Fruit fly (Drosophila melanogaster) whole organism, embryonic: ENCODE results near the gene CNMa.

ENCODE experiments used
- Asciz ChIP-seq: fragments of 200-800 bp; sonication (Bioruptor generic); optimal IDR thresholded peaks from 2 replicates; lab custom pipeline; 2017; ENCODE audit warnings: missing biosample characterization, mild to moderate bottlenecking, missing genetic modification characterization, missing genetic modification reagents
- Atf6 ChIP-seq: fragments of 200-800 bp; sonication (Bioruptor generic); IDR thresholded peaks from 2 replicates; pipeline ENCODE4 v1.3.6; 2022; ENCODE audit warnings: missing biosample characterization, missing genetic modification characterization
- Awh ChIP-seq: fragments of 200-800 bp; sonication (Bioruptor generic); IDR thresholded peaks from 2 replicates; pipeline ENCODE4, ENCODE4 v1.3.6; 2022; ENCODE audit warnings: missing biosample characterization, missing genetic modification characterization
- BtbVII ChIP-seq: fragments of 200-800 bp; sonication (Bioruptor generic); optimal IDR thresholded peaks from 3 replicates; lab custom pipeline; 2017; ENCODE audit warnings: missing biosample characterization, mild to moderate bottlenecking, missing genetic modification characterization
- CG10431 ChIP-seq: fragments of 200-800 bp; sonication (Bioruptor generic); optimal IDR thresholded peaks from 3 replicates; lab custom pipeline; 2018; ENCODE audit warnings: missing biosample characterization, mild to moderate bottlenecking, missing genetic modification characterization
- CG10959 ChIP-seq: fragments of 200-800 bp; sonication (Bioruptor generic); IDR thresholded peaks from 2 replicates; pipeline ENCODE4 v1.3.6; 2022; ENCODE audit warnings: missing biosample characterization, missing genetic modification characterization
- CG10979 ChIP-seq: fragments of 200-800 bp; sonication (Bioruptor generic); optimal IDR thresholded peaks from 2 replicates; lab custom pipeline; 2018; ENCODE audit warnings: missing biosample characterization, mild to moderate bottlenecking, missing genetic modification characterization, moderate library complexity
- CG11456 ChIP-seq: fragments of 200-800 bp; sonication (Bioruptor generic); IDR thresholded peaks from 3 replicates; pipeline ENCODE4 v1.3.6; 2022; ENCODE audit warnings: missing biosample characterization, missing genetic modification characterization
- CG11695 ChIP-seq: fragments of 200-800 bp; sonication (Bioruptor generic); IDR thresholded peaks from 3 replicates; pipeline ENCODE4 v1.3.6; 2022; ENCODE audit warnings: missing biosample characterization, missing genetic modification characterization
- CG11696 ChIP-seq: fragments of 200-800 bp; sonication (Bioruptor generic); IDR thresholded peaks from 2 replicates; pipeline ENCODE4 v1.3.6; 2022; ENCODE audit warnings: missing biosample characterization, missing genetic modification characterization
- CG11723 ChIP-seq: fragments of 200-800 bp; sonication (Bioruptor generic); optimal IDR thresholded peaks from 2 replicates; lab custom pipeline; 2017; ENCODE audit warnings: missing biosample characterization, mild to moderate bottlenecking, missing genetic modification characterization
- CG13296 ChIP-seq: fragments of 200-800 bp; sonication (Bioruptor generic); optimal IDR thresholded peaks from 3 replicates; lab custom pipeline; 2018; ENCODE audit warnings: missing biosample characterization, mild to moderate bottlenecking, missing genetic modification characterization
- CG13624 ChIP-seq: fragments of 200-800 bp; sonication (Bioruptor generic); optimal IDR thresholded peaks from 2 replicates; lab custom pipeline; 2016; ENCODE audit warnings: missing biosample characterization, missing genetic modification characterization
- CG14667 ChIP-seq: fragments of 200-800 bp; sonication (Bioruptor generic); IDR thresholded peaks from 2 replicates; pipeline ENCODE4 v1.3.6; 2022; ENCODE audit warnings: missing biosample characterization, missing genetic modification characterization
- CG14710 ChIP-seq: fragments of 200-800 bp; sonication (Bioruptor generic); optimal IDR thresholded peaks from 3 replicates; lab custom pipeline; 2019; ENCODE audit warnings: missing biosample characterization, mild to moderate bottlenecking, missing genetic modification characterization, moderate library complexity
- CG15601 ChIP-seq: fragments of 200-800 bp; sonication (Bioruptor generic); optimal IDR thresholded peaks from 3 replicates; lab custom pipeline; 2019; ENCODE audit warnings: missing biosample characterization, mild to moderate bottlenecking, missing genetic modification characterization, moderate library complexity
- CG1603 ChIP-seq: fragments of 200-800 bp; sonication (Bioruptor generic); optimal IDR thresholded peaks from 2 replicates; lab custom pipeline; 2019; ENCODE audit warnings: missing biosample characterization, mild to moderate bottlenecking, missing genetic modification characterization, moderate library complexity
- CG17328 ChIP-seq: fragments of 200-800 bp; sonication (Bioruptor generic); IDR thresholded peaks from 2 replicates; pipeline ENCODE4 v1.3.6; 2022; ENCODE audit warnings: missing biosample characterization, missing genetic modification characterization
- CG2875 ChIP-seq: fragments of 200-800 bp; sonication (Bioruptor generic); optimal IDR thresholded peaks from 2 replicates; lab custom pipeline; 2017; ENCODE audit warnings: missing biosample characterization, mild to moderate bottlenecking, missing genetic modification characterization, missing genetic modification reagents
- CG30403 ChIP-seq: fragments of 200-800 bp; sonication (Bioruptor generic); optimal IDR thresholded peaks from 3 replicates; lab custom pipeline; 2016; ENCODE audit warnings: missing biosample characterization, missing genetic modification characterization
- CG32767 ChIP-seq: fragments of 200-800 bp; sonication (Bioruptor generic); IDR thresholded peaks from 2 replicates; pipeline ENCODE4 v1.3.6; 2022; ENCODE audit warnings: missing biosample characterization, missing genetic modification characterization
- CG32772 ChIP-seq: fragments of 200-800 bp; sonication (Bioruptor generic); IDR thresholded peaks from 2 replicates; pipeline ENCODE4 v1.3.6; 2022; ENCODE audit warnings: missing biosample characterization, missing genetic modification characterization
- CG33557 ChIP-seq: fragments of 200-800 bp; sonication (Bioruptor generic); optimal IDR thresholded peaks from 2 replicates; lab custom pipeline; 2019; ENCODE audit warnings: missing biosample characterization, mild to moderate bottlenecking, missing genetic modification characterization, moderate library complexity
- CG3995 ChIP-seq: fragments of 200-800 bp; sonication (Bioruptor generic); optimal IDR thresholded peaks from 3 replicates; lab custom pipeline; 2016; ENCODE audit warnings: missing biosample characterization, missing genetic modification characterization
- CG6272 ChIP-seq: fragments of 200-800 bp; sonication (Bioruptor generic); IDR thresholded peaks from 2 replicates; pipeline ENCODE4 v1.3.6; 2022; ENCODE audit warnings: missing biosample characterization, missing genetic modification characterization
- CG8478 ChIP-seq: fragments of >200 bp; optimal IDR thresholded peaks from 2 replicates; lab custom pipeline; 2018
- CG8924 ChIP-seq: fragments of 200-800 bp; optimal IDR thresholded peaks from 3 replicates; lab custom pipeline; 2019; ENCODE audit warnings: missing biosample characterization, mild to moderate bottlenecking, missing genetic modification characterization, moderate library complexity
- CG9215 ChIP-seq: fragments of 200-800 bp; sonication (Bioruptor generic); IDR thresholded peaks from 2 replicates; pipeline ENCODE4 v1.3.6; 2022; ENCODE audit warnings: missing biosample characterization, missing genetic modification characterization
- D19A ChIP-seq: fragments of 200-800 bp; optimal IDR thresholded peaks from 3 replicates; lab custom pipeline; 2019; ENCODE audit warnings: missing biosample characterization, mild to moderate bottlenecking, missing genetic modification characterization, moderate library complexity
- Doc2 ChIP-seq: fragments of 200-800 bp; sonication (Bioruptor generic); IDR thresholded peaks from 2 replicates; pipeline ENCODE4 v1.3.6; 2022; ENCODE audit warnings: missing biosample characterization, missing genetic modification characterization
- Fer2 ChIP-seq: fragments of 200-800 bp; sonication (Bioruptor generic); optimal IDR thresholded peaks from 2 replicates; lab custom pipeline; 2018; ENCODE audit warnings: missing biosample characterization, mild to moderate bottlenecking, missing genetic modification characterization, moderate library complexity
- GATAe ChIP-seq: fragments of 200-800 bp; sonication (Bioruptor generic); conservative IDR thresholded peaks from 2 replicates; pipeline ENCODE4 v1.3.6; 2022; ENCODE audit warnings: missing biosample characterization, missing genetic modification characterization
- MESR4 ChIP-seq: fragments of 200-800 bp; sonication (Bioruptor generic); optimal IDR thresholded peaks from 2 replicates; lab custom pipeline; 2018; ENCODE audit warnings: missing biosample characterization, mild to moderate bottlenecking, missing genetic modification characterization, moderate library complexity
- Med ChIP-seq: fragments of 200-800 bp; sonication (Bioruptor generic); peaks from one replicate; lab custom pipeline; 2016; ENCODE audit warnings: missing biosample characterization, missing genetic modification characterization, mild to moderate bottlenecking, inconsistent platforms, moderate library complexity
- Myb ChIP-seq: fragments of 200-800 bp; sonication (Bioruptor generic); optimal IDR thresholded peaks from 2 replicates; lab custom pipeline; 2016; ENCODE audit warnings: missing biosample characterization, missing genetic modification characterization
- Nf-YB ChIP-seq: fragments of 200-800 bp; sonication (Bioruptor generic); optimal IDR thresholded peaks from 3 replicates; lab custom pipeline; 2019; ENCODE audit warnings: missing biosample characterization, mild to moderate bottlenecking, missing genetic modification characterization, moderate library complexity
- Oaz ChIP-seq: fragments of 200-800 bp; sonication (Bioruptor generic); IDR thresholded peaks from 2 replicates; pipeline ENCODE4 v1.3.6; 2022; ENCODE audit warnings: missing biosample characterization, missing genetic modification characterization
- Ptx1 ChIP-seq: fragments of 200-800 bp; sonication (Bioruptor generic); IDR thresholded peaks from 2 replicates; pipeline ENCODE4 v1.3.6; 2022; ENCODE audit warnings: missing biosample characterization, missing genetic modification characterization
- ash1 ChIP-seq: fragments of 200-800 bp; sonication (Bioruptor generic); optimal IDR thresholded peaks from 2 replicates; lab custom pipeline; 2018; ENCODE audit warnings: missing biosample characterization, mild to moderate bottlenecking, missing genetic modification characterization
- dmrt99B ChIP-seq: fragments of 200-800 bp; sonication (Bioruptor generic); optimal IDR thresholded peaks from 2 replicates; lab custom pipeline; 2018; ENCODE audit warnings: missing biosample characterization, mild to moderate bottlenecking, missing genetic modification characterization, moderate library complexity
- gcm2 ChIP-seq: fragments of 200-800 bp; sonication (Bioruptor generic); optimal IDR thresholded peaks from 2 replicates; lab custom pipeline; 2016; ENCODE audit warnings: missing biosample characterization, missing genetic modification characterization
- jigr1 ChIP-seq: fragments of 200-800 bp; sonication (Bioruptor generic); IDR thresholded peaks from 3 replicates; pipeline ENCODE4 v1.3.6; 2022; ENCODE audit warnings: missing biosample characterization, missing genetic modification characterization
- lola ChIP-seq, 3 experiments: fragments of >200 bp in 2 of 3; fragments of 200-800 bp in 1 of 3; sonication (Bioruptor generic) in 1 of 3; optimal IDR thresholded peaks; 2 replicates each; lab custom pipeline; 2017 to 2019; ENCODE audit warnings: missing biosample characterization in 3 of 3, missing genetic modification characterization in 3 of 3, mild to moderate bottlenecking in 1 of 3, moderate library complexity in 1 of 3
- pb ChIP-seq: fragments of 200-800 bp; sonication (Bioruptor generic); optimal IDR thresholded peaks from 3 replicates; lab custom pipeline; 2016; ENCODE audit warnings: missing biosample characterization, missing genetic modification characterization
- peb ChIP-seq: fragments of 200-800 bp; sonication (Bioruptor generic); IDR thresholded peaks from 2 replicates; pipeline ENCODE4 v1.3.6; 2022; ENCODE audit warnings: missing biosample characterization, missing genetic modification characterization
- prd ChIP-seq, 3 experiments: fragments of >200 bp in 2 of 3; fragments of 200-800 bp in 1 of 3; sonication (Bioruptor generic) in 1 of 3; optimal IDR thresholded peaks in 2 of 3; IDR thresholded peaks in 1 of 3; 2 replicates in 2 of 3; 3 replicates in 1 of 3; pipeline versions ENCODE4 v1.3.6 to Lab custom; 2017 to 2022; ENCODE audit warnings: missing biosample characterization in 1 of 3, missing genetic modification characterization in 1 of 3
- row ChIP-seq: fragments of 200-800 bp; sonication (Bioruptor generic); IDR thresholded peaks from 3 replicates; pipeline ENCODE4 v1.3.6; 2022; ENCODE audit warnings: missing biosample characterization, missing genetic modification characterization
- schlank ChIP-seq: fragments of 200-800 bp; sonication (Bioruptor generic); optimal IDR thresholded peaks from 2 replicates; lab custom pipeline; 2018; ENCODE audit warnings: missing biosample characterization, mild to moderate bottlenecking, missing genetic modification characterization
- tio ChIP-seq: fragments of 200-800 bp; sonication (Bioruptor generic); optimal IDR thresholded peaks from 2 replicates; lab custom pipeline; 2017; ENCODE audit warnings: missing biosample characterization, missing genetic modification characterization, inconsistent platforms
- zen2 ChIP-seq: fragments of 200-800 bp; sonication (Bioruptor generic); IDR thresholded peaks from 3 replicates; pipeline ENCODE4 v1.3.6; 2022; ENCODE audit warnings: missing biosample characterization, missing genetic modification characterization; ENCODE audit not compliant: partially characterized antibody
- zfh2 ChIP-seq: fragments of 200-800 bp; sonication (Bioruptor generic); optimal IDR thresholded peaks from 2 replicates; lab custom pipeline; 2016; ENCODE audit warnings: missing biosample characterization, missing genetic modification characterization

Gene CNMa

dm6 chr3L:1868841-1869240, 13.4 kb upstream of the CNMa start (continued):
- TF ChIP-seq CG8924 (tag; lab: Kevin White, UChicago) (no peak), CG11696 (GFP tag; lab: Robert Waterston, UW) (no peak), pb (GFP tag; lab: Kevin White, UChicago) (no peak), prd (optimal IDR thresholded peaks at IDR 0.05; lab: Kevin White, UChicago) (no peak), prd (GFP tag; IDR thresholded peaks at IDR 0.05; lab: Robert Waterston, UW) (peak; percentile 56; the same call in 1 of the 3 replicates), CG14667 (GFP tag; lab: Robert Waterston, UW) (peak; percentile 26; the same call in 1 of the 2 replicates), dmrt99B (tag; lab: Kevin White, UChicago) (peak; percentile 67), CG14710 (tag; lab: Kevin White, UChicago) (no peak), Asciz (GFP tag; lab: Kevin White, UChicago) (peak; percentile 36), CG10979 (tag; lab: Kevin White, UChicago) (peak; percentile 13), Awh (GFP tag; lab: Robert Waterston, UW) (peak; percentile 60; the same call in 1 of the 2 replicates), Atf6 (GFP tag; lab: Robert Waterston, UW) (no peak), CG6272 (GFP tag; lab: Robert Waterston, UW) (no peak), MESR4 (no peak), Doc2 (GFP tag; lab: Robert Waterston, UW) (no peak), Myb (GFP tag; lab: Kevin White, UChicago) (no peak), CG11695 (GFP tag; lab: Robert Waterston, UW) (peak; percentile 93), zfh2 (GFP tag; lab: Kevin White, UChicago) (no peak), CG13624 (no peak), CG32772 (peak; percentile 54), Ptx1 (peak; percentile 47), jigr1 (GFP tag; lab: Robert Waterston, UW) (no peak), zen2 (GFP tag; lab: Robert Waterston, UW) (no peak), gcm2 (GFP tag; lab: Kevin White, UChicago) (no peak), CG3995 (GFP tag; lab: Kevin White, UChicago) (no peak), CG32767 (GFP tag; lab: Robert Waterston, UW) (no peak), Nf-YB (GFP tag; lab: Kevin White, UChicago) (no peak), CG17328 (GFP tag; lab: Robert Waterston, UW) (no peak), Fer2 (tag; lab: Kevin White, UChicago) (no peak), Med (GFP tag; lab: Kevin White, UChicago) (peak; percentile 70), CG30403 (GFP tag; lab: Kevin White, UChicago) (no peak), CG8478 (lab: Kevin White, UChicago) (no peak), BtbVII (GFP tag; lab: Kevin White, UChicago) (no peak), CG11723 (GFP tag; lab: Kevin White, UChicago) (no peak), CG10431 (GFP tag; lab: Kevin White, UChicago) (no peak), GATAe (no peak), CG33557 (GFP tag; lab: Kevin White, UChicago) (no peak), D19A (tag; lab: Kevin White, UChicago) (no peak), lola (GFP tag; optimal IDR thresholded peaks at IDR 0.05; lab: Kevin White, UChicago) (no peak), ash1 (GFP tag; lab: Kevin White, UChicago) (no peak), CG11456 (GFP tag; lab: Robert Waterston, UW) (0 out of 3 replicates have a peak, but pooled peaks have one; percentile 27), Oaz (GFP tag; lab: Robert Waterston, UW) (no peak), row (GFP tag; lab: Robert Waterston, UW) (peak; percentile 28; the same call in 1 of the 3 replicates), schlank (no peak), CG10959 (GFP tag; lab: Robert Waterston, UW) (no peak), CG1603 (no peak), tio (no peak), peb (GFP tag; lab: Robert Waterston, UW) (peak; percentile 29; the same call in 1 of the 2 replicates), CG9215 (peak; percentile 35; the same call in 1 of the 2 replicates), CG13296 (GFP tag; lab: Kevin White, UChicago) (peak; percentile 22), CG15601 (no peak), CG2875 (GFP tag; lab: Kevin White, UChicago) (no peak)
